Worm (Caenorhabditis elegans): ENCODE measurements around the gene str-16.

DNA sequence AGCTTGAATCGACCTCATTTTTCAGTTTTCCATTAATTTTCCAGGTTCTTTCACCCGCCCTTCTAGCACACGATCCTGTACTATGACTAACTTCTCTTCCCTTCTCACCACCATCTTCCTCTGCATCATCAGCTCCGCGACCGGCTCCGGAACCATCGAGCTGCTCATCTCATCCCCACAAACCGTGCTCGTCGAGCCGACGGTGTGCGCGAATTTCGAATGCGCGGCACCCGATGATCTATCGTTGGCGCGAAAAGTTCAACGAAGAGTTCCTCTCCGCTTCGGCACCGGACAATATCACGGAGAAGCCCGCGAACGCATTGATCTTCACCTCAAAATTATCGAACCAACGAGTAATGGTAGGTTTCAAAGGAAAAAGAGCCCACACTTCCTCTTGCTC lies 26.5 kb upstream of the str-16 start, which contains the start of gene apx-1:
- no peak for TF ChIP-seq elt-3 (tag; optimal IDR thresholded peaks at IDR 0.05)
- TF ChIP-seq zag-1 (tag; optimal IDR thresholded peaks at IDR 0.05) = no peak
- no peak for TF ChIP-seq ztf-11 (tag; optimal IDR thresholded peaks at IDR 0.05)
- no peak for TF ChIP-seq ZK546.5 (tag; optimal IDR thresholded peaks at IDR 0.05)
- no peak for TF ChIP-seq F13H6.1 (tag; optimal IDR thresholded peaks at IDR 0.05)
- TF ChIP-seq nhr-129 (tag; optimal IDR thresholded peaks at IDR 0.05) = no peak
- TF ChIP-seq lin-39 (tag; optimal IDR thresholded peaks at IDR 0.05) = no peak
- TF ChIP-seq ztf-4 (tag; optimal IDR thresholded peaks at IDR 0.05) = no peak
- TF ChIP-seq mdl-1 (tag; optimal IDR thresholded peaks at IDR 0.05) = no peak
